Fruit fly (Drosophila melanogaster): Measurements from ENCODE around the gene CG43675.

DNA sequence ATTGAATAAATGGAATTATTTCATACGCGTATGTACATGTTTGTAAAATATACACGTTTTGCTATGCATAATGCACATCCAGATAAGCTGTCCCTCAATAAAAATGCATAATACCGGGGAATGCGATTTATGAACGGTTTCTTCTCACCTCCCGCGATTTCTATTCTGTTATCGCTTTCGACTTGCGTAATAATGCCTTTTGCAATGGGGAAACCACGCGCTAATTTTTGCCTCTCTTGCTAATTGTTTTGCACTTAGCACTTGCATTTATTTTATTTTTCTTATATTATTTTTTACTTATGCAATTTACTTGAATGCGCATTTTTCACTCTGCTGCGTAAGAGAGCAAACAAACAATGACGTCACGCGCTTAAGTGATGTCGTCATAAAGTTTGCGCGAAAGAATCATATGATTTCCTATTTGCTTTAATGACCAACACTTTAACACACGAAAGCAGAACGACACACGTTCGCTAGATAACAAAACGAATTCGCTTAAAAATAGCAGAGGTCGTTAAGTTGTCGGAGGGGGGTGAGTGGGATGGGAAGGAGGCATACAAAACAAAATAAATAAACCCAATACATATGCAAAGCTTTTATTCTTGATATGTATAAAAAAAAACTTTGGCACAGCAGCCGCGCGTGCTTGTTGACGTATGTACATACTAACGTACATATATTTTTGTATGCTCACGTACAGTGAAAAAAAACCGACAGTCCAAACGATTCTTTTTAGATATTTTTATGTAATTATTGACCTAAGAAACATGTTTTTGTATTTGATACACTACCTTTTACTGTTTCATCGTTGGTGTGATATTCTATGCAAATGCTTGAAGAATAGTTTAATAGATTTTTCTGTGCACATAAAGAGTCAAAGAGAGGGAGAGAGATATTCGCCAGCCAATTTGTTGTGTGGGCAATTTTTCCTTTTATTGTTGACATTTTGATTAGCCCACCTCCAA lies 3.6 kb upstream of the CG43675 start:
- no peak for TF ChIP-seq Ets98B (GFP tag; IDR thresholded peaks at IDR 0.05)
- peak; percentile 58 for TF ChIP-seq Pif1B (GFP tag; optimal IDR thresholded peaks at IDR 0.05)
- no peak for TF ChIP-seq CG32121 (GFP tag; IDR thresholded peaks at IDR 0.05)
- peak; percentile 14 for TF ChIP-seq gl (tag; optimal IDR thresholded peaks at IDR 0.05)

Data from whole organism, pupa.